Fruit fly (Drosophila melanogaster) whole organism, embryonic: ENCODE results near the gene PPP4R2r.

Source experiments
- ATbp ChIP-seq: fragments of 200-800 bp; sonication (Bioruptor generic); optimal IDR thresholded peaks from 2 replicates; lab custom pipeline; 2017; ENCODE audit warnings: missing biosample characterization, mild to moderate bottlenecking, missing genetic modification characterization, missing genetic modification reagents
- CG10267 ChIP-seq: fragments of 200-800 bp; sonication (Bioruptor generic); optimal IDR thresholded peaks from 2 replicates; lab custom pipeline; 2018; ENCODE audit warnings: missing biosample characterization, mild to moderate bottlenecking, missing genetic modification characterization, moderate library complexity
- CG10431 ChIP-seq: fragments of 200-800 bp; sonication (Bioruptor generic); optimal IDR thresholded peaks from 3 replicates; lab custom pipeline; 2018; ENCODE audit warnings: missing biosample characterization, mild to moderate bottlenecking, missing genetic modification characterization
- CG12071 ChIP-seq: fragments of 200-800 bp; sonication (Bioruptor generic); optimal IDR thresholded peaks from 3 replicates; lab custom pipeline; 2018; ENCODE audit warnings: missing biosample characterization, mild to moderate bottlenecking, missing genetic modification characterization
- CG12219 ChIP-seq: fragments of 200-800 bp; sonication (Bioruptor generic); optimal IDR thresholded peaks from 3 replicates; lab custom pipeline; 2018; ENCODE audit warnings: missing biosample characterization, mild to moderate bottlenecking, missing genetic modification characterization
- CG13775 ChIP-seq: fragments of 200-800 bp; sonication (Bioruptor generic); optimal IDR thresholded peaks from 3 replicates; lab custom pipeline; 2017; ENCODE audit warnings: missing biosample characterization, mild to moderate bottlenecking, missing genetic modification characterization
- CG14710 ChIP-seq: fragments of 200-800 bp; sonication (Bioruptor generic); optimal IDR thresholded peaks from 3 replicates; lab custom pipeline; 2019; ENCODE audit warnings: missing biosample characterization, mild to moderate bottlenecking, missing genetic modification characterization, moderate library complexity
- CG16813 ChIP-seq: fragments of 200-800 bp; sonication (Bioruptor generic); IDR thresholded peaks from 3 replicates; pipeline ENCODE4 v1.3.6; 2022; ENCODE audit warnings: missing biosample characterization, missing genetic modification characterization; ENCODE audit not compliant: partially characterized antibody
- CG17359 ChIP-seq: fragments of 200-800 bp; sonication (Bioruptor generic); optimal IDR thresholded peaks from 3 replicates; lab custom pipeline; 2018; ENCODE audit warnings: missing biosample characterization, mild to moderate bottlenecking, missing genetic modification characterization, moderate library complexity
- CG18262 ChIP-seq: fragments of 200-800 bp; optimal IDR thresholded peaks from 3 replicates; lab custom pipeline; 2019; ENCODE audit warnings: missing biosample characterization, mild to moderate bottlenecking, missing genetic modification characterization, moderate library complexity
- CG2116 ChIP-seq: fragments of 200-800 bp; sonication (Bioruptor generic); optimal IDR thresholded peaks from 3 replicates; lab custom pipeline; 2018; ENCODE audit warnings: missing biosample characterization, mild to moderate bottlenecking, missing genetic modification characterization
- CG34376 ChIP-seq: fragments of 200-800 bp; sonication (Bioruptor generic); optimal IDR thresholded peaks from 2 replicates; lab custom pipeline; 2018; ENCODE audit warnings: missing biosample characterization, mild to moderate bottlenecking, missing genetic modification characterization
- CG3726 ChIP-seq: fragments of 200-800 bp; sonication (Bioruptor generic); IDR thresholded peaks from 3 replicates; pipeline ENCODE4, ENCODE4 v1.3.6; 2022; ENCODE audit warnings: missing biosample characterization, missing genetic modification characterization
- CG7271 ChIP-seq: fragments of 200-800 bp; sonication (Bioruptor generic); optimal IDR thresholded peaks from 2 replicates; lab custom pipeline; 2018; ENCODE audit warnings: missing biosample characterization, mild to moderate bottlenecking, missing genetic modification characterization, moderate library complexity
- CG7357 ChIP-seq: fragments of 200-800 bp; sonication (Bioruptor generic); IDR thresholded peaks from 3 replicates; pipeline ENCODE4 v1.3.6; 2022; ENCODE audit warnings: missing biosample characterization, missing genetic modification characterization
- CG7987 ChIP-seq: fragments of 200-800 bp; sonication (Bioruptor generic); optimal IDR thresholded peaks from 2 replicates; lab custom pipeline; 2018; ENCODE audit warnings: missing biosample characterization, mild to moderate bottlenecking, missing genetic modification characterization, moderate library complexity
- CG9932 ChIP-seq: fragments of 200-800 bp; sonication (Bioruptor generic); IDR thresholded peaks from 2 replicates; pipeline ENCODE4 v1.3.6; 2022; ENCODE audit warnings: missing biosample characterization, missing genetic modification characterization
- CrebB ChIP-seq: fragments of 200-800 bp; sonication (Bioruptor generic); optimal IDR thresholded peaks from 3 replicates; lab custom pipeline; 2018; ENCODE audit warnings: missing biosample characterization, mild to moderate bottlenecking, missing genetic modification characterization
- Dp ChIP-seq: fragments of 200-800 bp; sonication (Bioruptor generic); optimal IDR thresholded peaks from 2 replicates; lab custom pipeline; 2018; ENCODE audit warnings: missing biosample characterization, mild to moderate bottlenecking, missing genetic modification characterization, moderate library complexity
- E2f2 ChIP-seq: fragments of 200-800 bp; sonication (Bioruptor generic); IDR thresholded peaks from 2 replicates; pipeline ENCODE4 v1.3.6; 2022; ENCODE audit warnings: missing biosample characterization, missing genetic modification characterization
- Fer1 ChIP-seq: fragments of 200-800 bp; sonication (Bioruptor generic); optimal IDR thresholded peaks from 2 replicates; lab custom pipeline; 2017; ENCODE audit warnings: missing biosample characterization, mild to moderate bottlenecking, missing genetic modification characterization
- Kr ChIP-seq: fragments of 200-800 bp; sonication (Bioruptor generic); optimal IDR thresholded peaks from 2 replicates; lab custom pipeline; 2017; ENCODE audit warnings: missing biosample characterization, mild to moderate bottlenecking, missing genetic modification characterization
- Meics ChIP-seq: fragments of 200-800 bp; sonication (Bioruptor generic); optimal IDR thresholded peaks from 2 replicates; lab custom pipeline; 2017; ENCODE audit warnings: missing biosample characterization, mild to moderate bottlenecking, missing genetic modification characterization
- NK7.1 ChIP-seq: fragments of 200-800 bp; sonication (Bioruptor generic); optimal IDR thresholded peaks from 3 replicates; lab custom pipeline; 2016; ENCODE audit warnings: missing biosample characterization, missing genetic modification characterization
- NfI ChIP-seq: fragments of 200-800 bp; sonication (Bioruptor generic); optimal IDR thresholded peaks from 3 replicates; lab custom pipeline; 2018; ENCODE audit warnings: missing biosample characterization, mild to moderate bottlenecking, missing genetic modification characterization, moderate library complexity
- Optix ChIP-seq: fragments of 200-800 bp; sonication (Bioruptor generic); IDR thresholded peaks from 3 replicates; pipeline ENCODE4 v1.3.6; 2022; ENCODE audit warnings: missing biosample characterization, missing genetic modification characterization
- Trl ChIP-seq, 3 experiments: fragments of >200 bp in 2 of 3; fragments of 200-800 bp in 1 of 3; sonication (Bioruptor generic) in 1 of 3; optimal IDR thresholded peaks; 2 replicates in 1 of 3; 3 replicates in 2 of 3; lab custom pipeline; 2016 to 2017; ENCODE audit warnings: missing biosample characterization in 1 of 3, missing genetic modification characterization in 1 of 3
- al ChIP-seq: fragments of 200-800 bp; sonication (Bioruptor generic); IDR thresholded peaks from 2 replicates; pipeline ENCODE4 v1.3.6; 2022; ENCODE audit warnings: missing biosample characterization, missing genetic modification characterization
- bcd ChIP-seq: fragments of 200-800 bp; sonication (Bioruptor generic); optimal IDR thresholded peaks from 2 replicates; lab custom pipeline; 2017; ENCODE audit warnings: missing biosample characterization, mild to moderate bottlenecking, missing genetic modification characterization
- bsh ChIP-seq, 2 experiments: fragments of 200-800 bp; sonication (Bioruptor generic); optimal IDR thresholded peaks; 2 replicates each; lab custom pipeline; 2017 to 2018; ENCODE audit warnings: mild to moderate bottlenecking in 2 of 2, missing biosample characterization in 2 of 2, missing genetic modification characterization in 2 of 2, moderate library complexity in 1 of 2
- caup ChIP-seq: fragments of 200-800 bp; sonication (Bioruptor generic); optimal IDR thresholded peaks from 3 replicates; lab custom pipeline; 2017; ENCODE audit warnings: missing biosample characterization, mild to moderate bottlenecking, missing genetic modification characterization, moderate library complexity; ENCODE audit not compliant: severe bottlenecking
- ci ChIP-seq: fragments of 200-800 bp; sonication (Bioruptor generic); IDR thresholded peaks from 3 replicates; pipeline ENCODE4 v1.3.6; 2022; ENCODE audit warnings: missing biosample characterization, missing genetic modification characterization
- crol ChIP-seq: fragments of 200-800 bp; sonication (Bioruptor generic); IDR thresholded peaks from 2 replicates; pipeline ENCODE4 v1.3.6; 2022; ENCODE audit warnings: missing biosample characterization, missing genetic modification characterization
- dpn ChIP-seq, 2 experiments: fragments of 200-800 bp; sonication (Bioruptor generic); optimal IDR thresholded peaks; 3 replicates each; lab custom pipeline; 2016; ENCODE audit warnings: missing biosample characterization in 2 of 2, missing genetic modification characterization in 2 of 2
- dysf ChIP-seq: fragments of 200-800 bp; sonication (Bioruptor generic); IDR thresholded peaks from 3 replicates; pipeline ENCODE4 v1.3.6; 2022; ENCODE audit warnings: missing biosample characterization, missing genetic modification characterization
- fd102C ChIP-seq: fragments of 200-800 bp; sonication (Bioruptor generic); optimal IDR thresholded peaks from 2 replicates; lab custom pipeline; 2018; ENCODE audit warnings: missing biosample characterization, mild to moderate bottlenecking, missing genetic modification characterization, moderate library complexity
- hkb ChIP-seq, 2 experiments: fragments of 200-800 bp in 1 of 2; fragments of >200 bp in 1 of 2; sonication (Bioruptor generic) in 1 of 2; IDR thresholded peaks in 1 of 2; optimal IDR thresholded peaks in 1 of 2; 2 replicates each; pipeline versions ENCODE4 v1.3.6 to Lab custom; 2017 to 2022; ENCODE audit warnings: missing biosample characterization in 1 of 2, missing genetic modification characterization in 1 of 2
- mld ChIP-seq: fragments of 200-800 bp; sonication (Bioruptor generic); IDR thresholded peaks from 3 replicates; pipeline ENCODE4 v1.3.6; 2022; ENCODE audit warnings: missing biosample characterization, missing genetic modification characterization; ENCODE audit not compliant: partially characterized antibody
- oc ChIP-seq: fragments of 200-800 bp; sonication (Bioruptor generic); optimal IDR thresholded peaks from 2 replicates; lab custom pipeline; 2018; ENCODE audit warnings: missing biosample characterization, mild to moderate bottlenecking, missing genetic modification characterization, moderate library complexity
- onecut ChIP-seq: fragments of 200-800 bp; sonication (Bioruptor generic); IDR thresholded peaks from 2 replicates; pipeline ENCODE4 v1.3.6; 2022; ENCODE audit warnings: missing biosample characterization, missing genetic modification characterization
- phol ChIP-seq: fragments of 200-800 bp; sonication (Bioruptor generic); optimal IDR thresholded peaks from 3 replicates; lab custom pipeline; 2018; ENCODE audit warnings: missing biosample characterization, mild to moderate bottlenecking, missing genetic modification characterization, moderate library complexity
- sens ChIP-seq: fragments of 200-800 bp; sonication (Bioruptor generic); peaks from one replicate; lab custom pipeline; 2016; ENCODE audit warnings: missing biosample characterization, missing genetic modification characterization
- sim ChIP-seq: fragments of 200-800 bp; sonication (Bioruptor generic); IDR thresholded peaks from 2 replicates; pipeline ENCODE4 v1.3.6; 2022; ENCODE audit warnings: missing biosample characterization, missing genetic modification characterization
- stwl ChIP-seq: fragments of 200-800 bp; sonication (Bioruptor generic); optimal IDR thresholded peaks from 3 replicates; lab custom pipeline; 2018; ENCODE audit warnings: missing biosample characterization, mild to moderate bottlenecking, missing genetic modification characterization, moderate library complexity
- twi ChIP-seq: fragments of 200-800 bp; optimal IDR thresholded peaks from 2 replicates; lab custom pipeline; 2019; ENCODE audit warnings: missing biosample characterization, mild to moderate bottlenecking, missing genetic modification characterization, moderate library complexity
- unpg ChIP-seq: fragments of 200-800 bp; sonication (Bioruptor generic); optimal IDR thresholded peaks from 3 replicates; lab custom pipeline; 2018; ENCODE audit warnings: missing biosample characterization, mild to moderate bottlenecking, missing genetic modification characterization, moderate library complexity
- wek ChIP-seq: fragments of 200-800 bp; sonication (Bioruptor generic); optimal IDR thresholded peaks from 3 replicates; lab custom pipeline; 2018; ENCODE audit warnings: missing biosample characterization, mild to moderate bottlenecking, missing genetic modification characterization, moderate library complexity
- wor ChIP-seq: fragments of 200-800 bp; sonication (Bioruptor generic); IDR thresholded peaks from 2 replicates; pipeline ENCODE4 v1.3.6; 2022; ENCODE audit warnings: missing biosample characterization, missing genetic modification characterization

PPP4R2r gene

dm6 chrX:10461938-10462337, 16.7 kb upstream of the PPP4R2r start (continued):
- TF ChIP-seq CrebB (tag; lab: Kevin White, UChicago) = no peak
- TF ChIP-seq bcd (GFP tag; lab: Kevin White, UChicago) = peak; percentile 18
- peak in 1 of 2 experiments; percentile 6 for TF ChIP-seq bsh (GFP tag; optimal IDR thresholded peaks at IDR 0.05; lab: Kevin White, UChicago)
- TF ChIP-seq fd102C (GFP tag; lab: Kevin White, UChicago) = no peak
- TF ChIP-seq Optix (GFP tag; lab: Robert Waterston, UW) = no peak
- peak; percentile 35 for TF ChIP-seq CG10267 (tag; lab: Kevin White, UChicago)
- peak; percentile 82 for TF ChIP-seq CG7271 (tag; lab: Kevin White, UChicago)
- peak; percentile 67 for TF ChIP-seq CG7987 (GFP tag; lab: Kevin White, UChicago)
- no peak for TF ChIP-seq hkb (optimal IDR thresholded peaks at IDR 0.05; lab: Kevin White, UChicago)
- TF ChIP-seq hkb (GFP tag; IDR thresholded peaks at IDR 0.05; lab: Robert Waterston, UW) = peak; percentile 13; the same call in 1 of the 2 replicates
- TF ChIP-seq CG12219 (GFP tag; lab: Kevin White, UChicago) = peak; percentile 8
- peak; percentile 3 for TF ChIP-seq Meics (GFP tag; lab: Kevin White, UChicago)
- peak; percentile 48 for TF ChIP-seq sens (GFP tag; lab: Kevin White, UChicago)
- TF ChIP-seq CG18262 (tag; lab: Kevin White, UChicago) = peak; percentile 15
- TF ChIP-seq wek (GFP tag; lab: Kevin White, UChicago) = peak; percentile 45
- TF ChIP-seq crol (GFP tag; lab: Robert Waterston, UW) = peak; percentile 57
- peak; percentile 36 for TF ChIP-seq ATbp
- peak; percentile 47; the same call in 1 of the 2 replicates for TF ChIP-seq sim (GFP tag; lab: Robert Waterston, UW)
- peak; percentile 42 for TF ChIP-seq NfI (GFP tag; lab: Kevin White, UChicago)
- peak; percentile 17 for TF ChIP-seq CG17359
- peak; percentile 31 for TF ChIP-seq phol (tag; lab: Kevin White, UChicago)
- TF ChIP-seq CG12071 (GFP tag; lab: Kevin White, UChicago) = peak; percentile 48
- TF ChIP-seq CG2116 = peak; percentile 39
- peak; percentile 30 for TF ChIP-seq unpg
- peak; percentile 26 for TF ChIP-seq E2f2 (GFP tag; lab: Robert Waterston, UW)
- TF ChIP-seq wor (GFP tag; lab: Robert Waterston, UW) = no peak
- TF ChIP-seq oc (tag; lab: Kevin White, UChicago) = no peak
- peak; percentile 15 for TF ChIP-seq CG34376 (GFP tag; lab: Kevin White, UChicago)
- peak; percentile 52 for TF ChIP-seq caup (GFP tag; lab: Kevin White, UChicago)
- no peak for TF ChIP-seq NK7.1 (GFP tag; lab: Kevin White, UChicago)
- TF ChIP-seq CG13775 = peak; percentile 6
- TF ChIP-seq onecut = peak; percentile 42; the same call in 1 of the 2 replicates
- peak; percentile 1 for TF ChIP-seq CG14710 (tag; lab: Kevin White, UChicago)

- TF ChIP-seq Kr (GFP tag; lab: Kevin White, UChicago) (no peak), dpn (GFP tag; optimal IDR thresholded peaks at IDR 0.05; lab: Kevin White, UChicago) (no peak), CG16813 (GFP tag; lab: Robert Waterston, UW) (peak; percentile 60; the same call in 2 of the 3 replicates), Dp (GFP tag; lab: Kevin White, UChicago) (peak; percentile 95), stwl (peak; percentile 82), al (no peak), mld (GFP tag; lab: Robert Waterston, UW) (no peak), CG10431 (GFP tag; lab: Kevin White, UChicago) (no peak), ci (GFP tag; lab: Robert Waterston, UW) (peak; percentile 56; the same call in 1 of the 3 replicates), twi (tag; lab: Kevin White, UChicago) (no peak), wor (GFP tag; lab: Robert Waterston, UW) (no peak), Fer1 (peak; percentile 32), dysf (GFP tag; lab: Robert Waterston, UW) (no peak), CG9932 (GFP tag; lab: Robert Waterston, UW) (0 out of 2 replicates have a peak, but pooled peaks have one; percentile 6), CG7357 (GFP tag; lab: Robert Waterston, UW) (no peak), Trl (optimal IDR thresholded peaks at IDR 0.05; lab: Kevin White, UChicago) (no peak), Trl (GFP tag; optimal IDR thresholded peaks at IDR 0.05; lab: Kevin White, UChicago) (peak; percentile 23), CG17359 (no peak), CG3726 (GFP tag; lab: Robert Waterston, UW) (no peak)
Observed at dm6 chrX:10463056-10463710, 15.5 kb upstream of the PPP4R2r start.
